Fruit fly (Drosophila melanogaster) whole organism, prepupa: ENCODE results near the gene Nak.

Source experiments
- Blimp-1 ChIP-seq: fragments of 200-800 bp; sonication (Bioruptor generic); optimal IDR thresholded peaks from 3 replicates; lab custom pipeline; 2017; ENCODE audit warnings: missing biosample characterization, missing genetic modification characterization, mild to moderate bottlenecking, moderate library complexity, missing genetic modification reagents
- CG11762 ChIP-seq: fragments of 200-800 bp; sonication (Bioruptor generic); optimal IDR thresholded peaks from 3 replicates; lab custom pipeline; 2016; ENCODE audit warnings: missing biosample characterization, missing genetic modification characterization; ENCODE audit not compliant: insufficient read depth
- CG1621 ChIP-seq: fragments of 200-800 bp; sonication (Bioruptor generic); optimal IDR thresholded peaks from 3 replicates; lab custom pipeline; 2018; ENCODE audit warnings: missing biosample characterization, mild to moderate bottlenecking, missing genetic modification characterization
- CG16779 ChIP-seq: fragments of 200-800 bp; sonication (Bioruptor generic); optimal IDR thresholded peaks from 3 replicates; lab custom pipeline; 2017; ENCODE audit warnings: missing biosample characterization, mild to moderate bottlenecking, missing genetic modification characterization
- CG31627 ChIP-seq: fragments of 200-800 bp; sonication (Bioruptor generic); optimal IDR thresholded peaks from 3 replicates; lab custom pipeline; 2016; ENCODE audit warnings: missing biosample characterization, missing genetic modification characterization
- CG32006 ChIP-seq: fragments of 200-800 bp; sonication (Bioruptor generic); optimal IDR thresholded peaks from 3 replicates; lab custom pipeline; 2017; ENCODE audit warnings: missing biosample characterization, mild to moderate bottlenecking, missing genetic modification characterization
- CG34406 ChIP-seq: fragments of 200-800 bp; sonication (Bioruptor generic); optimal IDR thresholded peaks from 3 replicates; lab custom pipeline; 2016; ENCODE audit warnings: missing biosample characterization, missing genetic modification characterization
- CG3919 ChIP-seq: fragments of 200-800 bp; sonication (Bioruptor generic); optimal IDR thresholded peaks from 3 replicates; lab custom pipeline; 2016; ENCODE audit warnings: missing biosample characterization, missing genetic modification characterization
- CG6792 ChIP-seq: fragments of 200-800 bp; sonication (Bioruptor generic); optimal IDR thresholded peaks from 3 replicates; lab custom pipeline; 2016; ENCODE audit warnings: missing biosample characterization, missing genetic modification characterization
- CG6808 ChIP-seq: fragments of 200-800 bp; sonication (Bioruptor generic); optimal IDR thresholded peaks from 3 replicates; lab custom pipeline; 2017; ENCODE audit warnings: missing biosample characterization, missing genetic modification characterization, mild to moderate bottlenecking, moderate library complexity, missing genetic modification reagents
- CG6854 ChIP-seq: fragments of 200-800 bp; sonication (Bioruptor generic); optimal IDR thresholded peaks from 2 replicates; lab custom pipeline; 2017; ENCODE audit warnings: missing biosample characterization, mild to moderate bottlenecking, missing genetic modification characterization
- CG7368 ChIP-seq: fragments of 200-800 bp; sonication (Bioruptor generic); optimal IDR thresholded peaks from 3 replicates; lab custom pipeline; 2016; ENCODE audit warnings: missing biosample characterization, missing genetic modification characterization
- CG8632 ChIP-seq: fragments of 200-800 bp; sonication (Bioruptor generic); optimal IDR thresholded peaks from 3 replicates; lab custom pipeline; 2016; ENCODE audit warnings: missing biosample characterization, missing genetic modification characterization
- Eip75B ChIP-seq: fragments of 200-800 bp; sonication (Bioruptor generic); optimal IDR thresholded peaks from 3 replicates; lab custom pipeline; 2016; ENCODE audit warnings: missing biosample characterization, missing genetic modification characterization
- Ets21C ChIP-seq: fragments of 200-800 bp; sonication (Bioruptor generic); optimal IDR thresholded peaks from 3 replicates; lab custom pipeline; 2016; ENCODE audit warnings: missing biosample characterization, missing genetic modification characterization
- Ets96B ChIP-seq: fragments of 200-800 bp; optimal IDR thresholded peaks from 2 replicates; lab custom pipeline; 2019; ENCODE audit warnings: missing biosample characterization, mild to moderate bottlenecking, missing genetic modification characterization, moderate library complexity
- Gug ChIP-seq: fragments of 200-800 bp; sonication (Bioruptor generic); IDR thresholded peaks from 2 replicates; pipeline ENCODE4 v1.3.6; 2022; ENCODE audit warnings: missing biosample characterization, missing genetic modification characterization
- Hr38 ChIP-seq: sonication (Bioruptor generic); optimal IDR thresholded peaks from 2 replicates; lab custom pipeline; 2016; ENCODE audit warnings: missing biosample characterization, missing genetic modification characterization
- Lpt ChIP-seq: fragments of 200-800 bp; sonication (Bioruptor generic); optimal IDR thresholded peaks from 3 replicates; lab custom pipeline; 2016; ENCODE audit warnings: missing biosample characterization, missing genetic modification characterization
- Sox102F ChIP-seq: fragments of 200-800 bp; sonication (Bioruptor generic); optimal IDR thresholded peaks from 2 replicates; lab custom pipeline; 2016; ENCODE audit warnings: missing biosample characterization, mild to moderate bottlenecking, missing genetic modification characterization
- Sox14 ChIP-seq: fragments of 200-800 bp; sonication (Bioruptor generic); optimal IDR thresholded peaks from 3 replicates; lab custom pipeline; 2016; ENCODE audit warnings: missing biosample characterization, missing genetic modification characterization
- achi ChIP-seq: fragments of 200-800 bp; sonication (Bioruptor generic); optimal IDR thresholded peaks from 3 replicates; lab custom pipeline; 2016; ENCODE audit warnings: missing biosample characterization, missing genetic modification characterization
- cyc ChIP-seq: fragments of 200-800 bp; sonication (Bioruptor generic); optimal IDR thresholded peaks from 3 replicates; lab custom pipeline; 2016; ENCODE audit warnings: missing biosample characterization, missing genetic modification characterization
- dac ChIP-seq: fragments of 200-800 bp; sonication (Bioruptor generic); optimal IDR thresholded peaks from 2 replicates; lab custom pipeline; 2017; ENCODE audit warnings: missing biosample characterization, mild to moderate bottlenecking, missing genetic modification characterization
- dsx ChIP-seq: fragments of 200-800 bp; optimal IDR thresholded peaks from 3 replicates; lab custom pipeline; 2019; ENCODE audit warnings: missing biosample characterization, mild to moderate bottlenecking, missing genetic modification characterization, moderate library complexity; ENCODE audit not compliant: poor library complexity, severe bottlenecking
- eg ChIP-seq: fragments of 200-800 bp; sonication (Bioruptor generic); IDR thresholded peaks from 3 replicates; pipeline ENCODE4 v1.3.6; 2022; ENCODE audit warnings: missing biosample characterization, missing genetic modification characterization
- fkh ChIP-seq: fragments of 200-800 bp; sonication (Bioruptor generic); optimal IDR thresholded peaks from 3 replicates; lab custom pipeline; 2017; ENCODE audit warnings: missing biosample characterization, mild to moderate bottlenecking, missing genetic modification characterization, moderate library complexity
- net ChIP-seq: fragments of 200-800 bp; sonication (Bioruptor generic); optimal IDR thresholded peaks from 3 replicates; lab custom pipeline; 2016; ENCODE audit warnings: missing biosample characterization, missing genetic modification characterization
- pdm3 ChIP-seq: fragments of 200-800 bp; sonication (Bioruptor generic); optimal IDR thresholded peaks from 3 replicates; lab custom pipeline; 2016; ENCODE audit warnings: missing biosample characterization, missing genetic modification characterization
- salr ChIP-seq, 2 experiments: fragments of 200-800 bp; sonication (Bioruptor generic); optimal IDR thresholded peaks; 3 replicates each; lab custom pipeline; 2016 to 2018; ENCODE audit warnings: missing biosample characterization in 2 of 2, missing genetic modification characterization in 2 of 2, mild to moderate bottlenecking in 1 of 2
- ss ChIP-seq, 2 experiments: fragments of 200-800 bp; sonication (Bioruptor generic); optimal IDR thresholded peaks; 2 replicates in 1 of 2; 3 replicates in 1 of 2; lab custom pipeline; 2017 to 2018; ENCODE audit warnings: mild to moderate bottlenecking in 2 of 2, missing biosample characterization in 2 of 2, missing genetic modification characterization in 2 of 2, moderate library complexity in 1 of 2
- topi ChIP-seq: fragments of 200-800 bp; sonication (Bioruptor generic); optimal IDR thresholded peaks from 3 replicates; lab custom pipeline; 2016; ENCODE audit warnings: missing biosample characterization, missing genetic modification characterization

The Nak gene

DNA sequence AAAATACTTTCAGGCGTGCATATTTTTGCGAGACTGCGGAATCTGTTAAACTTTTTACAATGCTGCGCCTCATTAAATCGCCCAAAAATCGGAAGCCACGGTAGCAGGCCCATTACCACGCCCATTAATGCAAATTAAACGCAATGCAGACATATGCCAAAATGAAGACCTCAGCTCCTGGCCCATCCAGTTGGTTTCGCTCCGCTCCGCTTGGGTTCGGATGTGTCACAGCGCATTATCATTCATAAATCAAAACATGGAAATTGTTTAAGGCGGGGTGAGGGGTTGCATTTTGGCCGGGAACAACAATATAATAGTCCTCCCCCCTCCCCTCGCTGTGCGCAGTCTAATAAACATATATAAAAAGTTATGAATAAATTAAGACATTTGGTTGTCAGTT, 40.7 kb downstream of the Nak start:
- no peak for TF ChIP-seq achi (GFP tag; lab: Kevin White, UChicago)
- TF ChIP-seq dac, result no peak
- no peak for TF ChIP-seq Hr38 (GFP tag; lab: Kevin White, UChicago)
- TF ChIP-seq CG6792 (GFP tag; lab: Kevin White, UChicago), result no peak
- no peak for TF ChIP-seq Sox14 (GFP tag; lab: Kevin White, UChicago)
- TF ChIP-seq CG8632 (GFP tag; lab: Kevin White, UChicago), result no peak
- no peak for TF ChIP-seq Ets21C (GFP tag; lab: Kevin White, UChicago)
- TF ChIP-seq Ets96B (tag; lab: Kevin White, UChicago), result no peak
- TF ChIP-seq CG31627 (GFP tag; lab: Kevin White, UChicago), result no peak
- no peak for TF ChIP-seq CG16779 (tag; lab: Kevin White, UChicago)
- no peak for TF ChIP-seq CG3919 (GFP tag; lab: Kevin White, UChicago)
- TF ChIP-seq Sox102F (GFP tag; lab: Kevin White, UChicago), result no peak
- no peak for TF ChIP-seq fkh (GFP tag; lab: Kevin White, UChicago)
- no peak for TF ChIP-seq CG6854 (GFP tag; lab: Kevin White, UChicago)
- TF ChIP-seq CG7368 (GFP tag; lab: Kevin White, UChicago), result no peak
- no peak for TF ChIP-seq ss (GFP tag; optimal IDR thresholded peaks at IDR 0.05; lab: Kevin White, UChicago)
- TF ChIP-seq Eip75B (GFP tag; lab: Kevin White, UChicago), result no peak
- TF ChIP-seq Gug (GFP tag; lab: Robert Waterston, UW), result no peak
- no peak for TF ChIP-seq topi (GFP tag; lab: Kevin White, UChicago)
- no peak for TF ChIP-seq pdm3 (GFP tag; lab: Kevin White, UChicago)
- TF ChIP-seq, all 60 proteins: peak for 0

DNA sequence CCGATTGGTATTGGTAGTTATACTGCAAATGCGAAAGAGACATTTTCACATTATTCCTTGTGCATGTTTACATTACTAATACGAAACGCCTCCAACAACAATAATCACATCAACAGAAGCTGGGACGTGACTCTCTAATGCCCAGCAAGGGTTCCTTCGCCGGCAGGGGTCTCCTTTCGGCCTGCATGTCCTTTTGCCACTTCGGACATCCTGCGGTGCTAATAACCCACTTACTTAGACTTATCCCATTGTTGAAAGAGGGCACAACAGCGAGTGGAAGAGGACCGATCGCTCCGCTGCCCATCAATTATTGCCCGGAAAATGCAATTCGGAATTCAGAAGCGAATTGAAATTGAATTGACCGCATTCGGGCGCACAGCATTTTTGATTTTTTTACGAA, 42.6 kb downstream of the Nak start:
- no peak for TF ChIP-seq topi (GFP tag; lab: Kevin White, UChicago)
- no peak for TF ChIP-seq CG6808 (GFP tag; lab: Kevin White, UChicago)
- TF ChIP-seq Sox14 (GFP tag; lab: Kevin White, UChicago), result no peak
- TF ChIP-seq CG11762 (GFP tag; lab: Kevin White, UChicago), result no peak
- no peak for TF ChIP-seq Lpt (GFP tag; lab: Kevin White, UChicago)
- no peak for TF ChIP-seq cyc (GFP tag; lab: Kevin White, UChicago)

DNA sequence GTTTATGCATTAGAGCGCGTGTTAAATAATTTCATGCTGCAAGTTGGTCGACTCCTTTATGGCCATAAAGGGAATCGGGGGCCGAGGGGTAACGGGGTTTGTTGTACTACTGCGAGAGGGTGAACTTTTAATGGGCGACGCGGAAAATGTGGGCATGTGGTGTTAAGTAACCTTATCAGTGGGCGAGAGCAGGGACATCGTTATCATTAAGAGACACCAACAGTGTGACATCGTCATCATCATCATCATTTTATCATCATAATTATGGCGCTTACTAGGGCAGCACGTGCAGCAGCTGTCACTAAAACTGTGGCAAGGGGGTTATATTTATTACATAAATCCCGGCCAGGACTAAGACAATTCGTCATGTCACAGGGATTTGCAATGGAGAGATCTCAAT, 43.2 kb downstream of the Nak start:
- TF ChIP-seq CG34406 (no peak), salr (GFP tag; optimal IDR thresholded peaks at IDR 0.05; lab: Kevin White, UChicago) (no peak), CG6854 (GFP tag; lab: Kevin White, UChicago) (no peak), Eip75B (GFP tag; lab: Kevin White, UChicago) (no peak), fkh (GFP tag; lab: Kevin White, UChicago) (no peak), CG32006 (no peak), eg (GFP tag; lab: Robert Waterston, UW) (no peak), Blimp-1 (GFP tag; lab: Kevin White, UChicago) (no peak), CG7368 (GFP tag; lab: Kevin White, UChicago) (no peak)

DNA sequence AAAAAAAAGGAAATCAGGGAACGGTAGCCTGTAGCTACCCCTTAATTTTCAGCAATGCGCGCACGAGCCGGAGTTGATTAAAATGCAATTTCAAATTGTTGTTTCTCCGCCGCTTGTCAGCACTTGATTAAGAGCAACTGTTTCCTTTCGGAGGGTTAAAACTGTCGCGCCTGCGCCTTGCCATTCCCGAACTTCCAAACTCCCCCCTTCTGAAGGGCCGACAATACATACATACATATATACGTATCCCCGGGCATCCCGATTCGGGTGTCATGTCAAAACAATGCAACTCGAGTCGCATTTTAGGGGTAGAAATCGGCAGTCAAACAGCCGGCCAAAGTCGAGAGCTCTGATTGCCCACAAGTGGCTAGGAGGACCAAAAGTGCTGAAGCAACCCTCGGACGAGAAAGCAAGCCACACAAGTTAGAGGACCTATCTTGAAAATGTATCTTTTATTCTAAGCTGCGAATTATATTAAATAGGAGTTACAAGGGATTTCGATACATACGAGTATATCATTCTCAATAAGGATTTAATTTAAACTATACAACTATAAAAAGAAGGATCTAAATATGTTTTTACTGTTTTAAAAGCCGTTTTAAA, 43.8 kb downstream of the Nak start:
- TF ChIP-seq ss (GFP tag; optimal IDR thresholded peaks at IDR 0.05; lab: Kevin White, UChicago) (no peak), dsx (GFP tag; lab: Kevin White, UChicago) (no peak), CG31627 (GFP tag; lab: Kevin White, UChicago) (no peak), Ets21C (GFP tag; lab: Kevin White, UChicago) (no peak), CG6808 (GFP tag; lab: Kevin White, UChicago) (no peak), achi (GFP tag; lab: Kevin White, UChicago) (no peak), CG1621 (tag; lab: Kevin White, UChicago) (no peak), Ets96B (tag; lab: Kevin White, UChicago) (no peak), net (GFP tag; lab: Kevin White, UChicago) (no peak)
